Fruit fly (Drosophila melanogaster): ENCODE measurements around the gene Dscam4.

- TF ChIP-seq cwo (GFP tag; optimal IDR thresholded peaks at IDR 0.05) (no peak), HHEX (GFP tag; optimal IDR thresholded peaks at IDR 0.05) (no peak), Dp (GFP tag; optimal IDR thresholded peaks at IDR 0.05) (no peak), CG18619 (GFP tag; optimal IDR thresholded peaks at IDR 0.05) (no peak), CG30403 (GFP tag; optimal IDR thresholded peaks at IDR 0.05) (no peak), btn (GFP tag; optimal IDR thresholded peaks at IDR 0.05) (no peak)
These were observed 36.1 kb upstream of the Dscam4 start, which contains the start of the genes CG7366 and CG13679 for dm6 chr3L:8202317-8202842.
